Fruit fly (Drosophila melanogaster): ENCODE results near the gene Dpy-30L2.

Gene Dpy-30L2

DNA sequence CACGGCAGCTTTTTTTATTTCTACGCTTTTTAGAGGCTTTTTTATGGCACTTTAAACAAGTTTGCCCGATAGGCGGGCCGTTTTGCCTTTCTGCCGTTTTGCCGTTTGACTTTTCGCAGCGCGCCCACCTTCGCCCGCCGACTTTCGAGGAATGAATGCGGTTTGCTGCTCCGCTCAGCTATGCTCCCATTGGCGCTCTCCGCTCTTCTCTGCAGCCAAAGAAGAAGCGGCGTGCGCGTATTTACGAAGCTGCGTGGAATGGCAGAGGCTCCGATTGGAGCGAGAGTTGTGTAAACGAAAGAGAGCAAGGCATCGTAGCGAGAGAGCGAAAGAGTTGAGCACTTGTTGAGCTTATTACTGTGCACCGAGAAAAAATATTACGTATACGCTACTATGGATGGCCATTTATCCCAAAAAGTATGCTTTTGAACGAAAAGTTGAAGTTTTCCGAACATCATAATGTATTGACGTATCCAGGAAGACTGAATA lies 24.1 kb upstream of the Dpy-30L2 start, which contains the start of gene wit (continued):
- TF ChIP-seq sna (GFP tag; IDR thresholded peaks at IDR 0.05; ENCODE audit: partially characterized antibody): peak; percentile 70
- TF ChIP-seq Hr3 (GFP tag; optimal IDR thresholded peaks at IDR 0.05): no peak
- no peak for TF ChIP-seq knrl (GFP tag; IDR thresholded peaks at IDR 0.05; ENCODE audit: partially characterized antibody)
- peak; percentile 36 for TF ChIP-seq CG30403 (GFP tag; optimal IDR thresholded peaks at IDR 0.05)
- TF ChIP-seq CG15696 (tag; optimal IDR thresholded peaks at IDR 0.05): no peak
- TF ChIP-seq bsh (GFP tag; optimal IDR thresholded peaks at IDR 0.05): peak in 1 of 2 experiments; percentile 31
- TF ChIP-seq B-H2 (GFP tag; optimal IDR thresholded peaks at IDR 0.05): no peak
- TF ChIP-seq maf-S (GFP tag; optimal IDR thresholded peaks at IDR 0.05): no peak
- TF ChIP-seq CG7786 (GFP tag; optimal IDR thresholded peaks at IDR 0.05): peak; percentile 31
- TF ChIP-seq Optix (GFP tag; IDR thresholded peaks at IDR 0.05): no peak
- TF ChIP-seq CG8924 (tag; optimal IDR thresholded peaks at IDR 0.05): no peak
- TF ChIP-seq schlank (tag; optimal IDR thresholded peaks at IDR 0.05): no peak
- TF ChIP-seq Rfx (GFP tag; IDR thresholded peaks at IDR 0.05): peak; percentile 31; the same call in 1 of the 2 replicates
- TF ChIP-seq sens-2 (GFP tag; IDR thresholded peaks at IDR 0.05): no peak
- TF ChIP-seq dmrt11E (tag; optimal IDR thresholded peaks at IDR 0.05): no peak
- no peak for TF ChIP-seq CG9727 (GFP tag; optimal IDR thresholded peaks at IDR 0.05)
- no peak for TF ChIP-seq hb (GFP tag; IDR thresholded peaks at IDR 0.05; ENCODE audit: partially characterized antibody)
- no peak for TF ChIP-seq btn (GFP tag; optimal IDR thresholded peaks at IDR 0.05)
- no peak; the same call in 1 of the 2 replicates for TF ChIP-seq vvl (GFP tag; IDR thresholded peaks at IDR 0.05)
- peak; percentile 87 for TF ChIP-seq CG3163 (GFP tag; optimal IDR thresholded peaks at IDR 0.05)
- TF ChIP-seq CG6854 (GFP tag; optimal IDR thresholded peaks at IDR 0.05): peak; percentile 65
- TF ChIP-seq Stat92E (GFP tag; optimal IDR thresholded peaks at IDR 0.05): no peak
- no peak for TF ChIP-seq CG9609 (GFP tag; optimal IDR thresholded peaks at IDR 0.05)
- peak; percentile 19 for TF ChIP-seq ATbp (GFP tag; optimal IDR thresholded peaks at IDR 0.05)
- TF ChIP-seq onecut (GFP tag; IDR thresholded peaks at IDR 0.05): no peak
- TF ChIP-seq Dip3 (GFP tag; optimal IDR thresholded peaks at IDR 0.05): no peak
- no peak for TF ChIP-seq inv (GFP tag; IDR thresholded peaks at IDR 0.05; ENCODE audit: partially characterized antibody)
- TF ChIP-seq Mrtf (GFP tag; IDR thresholded peaks at IDR 0.05): no peak
- TF ChIP-seq CG12155 (GFP tag; optimal IDR thresholded peaks at IDR 0.05): no peak
- no peak for TF ChIP-seq CG30431 (GFP tag; optimal IDR thresholded peaks at IDR 0.05)
- TF ChIP-seq CG5180 (GFP tag; optimal IDR thresholded peaks at IDR 0.05): no peak
- no peak; the same call in 2 of the 3 replicates for TF ChIP-seq CG14050 (GFP tag; IDR thresholded peaks at IDR 0.05)
- TF ChIP-seq caup (GFP tag; optimal IDR thresholded peaks at IDR 0.05; ENCODE audit: severe bottlenecking): no peak
- no peak for TF ChIP-seq gsb-n (tag; optimal IDR thresholded peaks at IDR 0.05)
- TF ChIP-seq cas (GFP tag; IDR thresholded peaks at IDR 0.05): no peak
- no peak for TF ChIP-seq CG17829 (tag; optimal IDR thresholded peaks at IDR 0.05)
- no peak; the same call in 2 of the 3 replicates for TF ChIP-seq so (GFP tag; IDR thresholded peaks at IDR 0.05)
- TF ChIP-seq Dref (GFP tag; IDR thresholded peaks at IDR 0.05): no peak
- no peak for TF ChIP-seq az2 (GFP tag; optimal IDR thresholded peaks at IDR 0.05)
- no peak for TF ChIP-seq CG7357 (GFP tag; IDR thresholded peaks at IDR 0.05)
- TF ChIP-seq gce (GFP tag; IDR thresholded peaks at IDR 0.05): peak; percentile 21; the same call in 1 of the 3 replicates
- TF ChIP-seq CG15479 (GFP tag; optimal IDR thresholded peaks at IDR 0.05): no peak
- no peak for TF ChIP-seq CG7745 (tag; optimal IDR thresholded peaks at IDR 0.05)
- TF ChIP-seq CG2202 (tag; optimal IDR thresholded peaks at IDR 0.05): no peak
- TF ChIP-seq CG43689 (GFP tag; IDR thresholded peaks at IDR 0.05): no peak
- TF ChIP-seq fd102C (GFP tag; optimal IDR thresholded peaks at IDR 0.05): no peak
- no peak for TF ChIP-seq CG14965 (GFP tag; optimal IDR thresholded peaks at IDR 0.05; ENCODE audit: borderline replicate concordance)
- no peak for TF ChIP-seq dmrt99B (tag; optimal IDR thresholded peaks at IDR 0.05)
- no peak for TF ChIP-seq CG6175 (GFP tag; IDR thresholded peaks at IDR 0.05)
- TF ChIP-seq p53 (GFP tag; optimal IDR thresholded peaks at IDR 0.05): no peak

Data from whole organism, embryonic.